Worm (Caenorhabditis elegans): Measurements from ENCODE around the gene trcs-2.

trcs-2 gene

DNA sequence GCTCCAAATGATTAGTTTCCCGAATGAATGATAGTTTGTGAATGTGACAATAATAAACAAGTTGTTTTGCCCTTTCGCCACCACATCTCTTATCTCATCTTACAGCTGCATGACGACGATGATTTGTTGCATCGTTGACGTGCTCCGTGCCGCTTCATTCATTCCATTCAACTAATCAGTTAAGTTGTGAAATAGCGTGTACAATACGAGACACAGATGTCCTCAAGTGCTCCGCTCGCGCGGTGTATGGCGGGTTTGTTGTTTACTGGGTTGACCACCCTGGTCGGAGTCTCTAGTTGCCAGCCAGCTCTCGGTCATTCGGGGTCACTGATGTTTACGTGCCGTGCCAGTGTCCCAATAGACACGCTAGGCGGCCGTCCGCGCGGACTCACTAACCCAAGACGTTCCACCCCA lies 25.7 kb downstream of the trcs-2 start:
- TF ChIP-seq klf-2 (GFP tag; conservative IDR thresholded peaks at IDR 0.05) = no peak
- TF ChIP-seq cog-1 (tag; optimal IDR thresholded peaks at IDR 0.05) = peak; percentile 79
- no peak for TF ChIP-seq T22C8.4 (GFP tag; IDR thresholded peaks at IDR 0.05)
- TF ChIP-seq med-1 (GFP tag; optimal IDR thresholded peaks at IDR 0.05; ENCODE audit: insufficient read depth) = no peak
- TF ChIP-seq ztf-23 (GFP tag; IDR thresholded peaks at IDR 0.05) = no peak
- TF ChIP-seq flt-1 (GFP tag; IDR thresholded peaks at IDR 0.05) = 0 out of 2 replicates have a peak, but pooled peaks have one; percentile 46
- TF ChIP-seq ztf-29 (GFP tag; IDR thresholded peaks at IDR 0.05) = no peak
- TF ChIP-seq ref-1 (GFP tag; conservative IDR thresholded peaks at IDR 0.05) = peak; percentile 55; the same call in 1 of the 2 replicates
- TF ChIP-seq tab-1 (GFP tag; IDR thresholded peaks at IDR 0.05) = no peak

DNA sequence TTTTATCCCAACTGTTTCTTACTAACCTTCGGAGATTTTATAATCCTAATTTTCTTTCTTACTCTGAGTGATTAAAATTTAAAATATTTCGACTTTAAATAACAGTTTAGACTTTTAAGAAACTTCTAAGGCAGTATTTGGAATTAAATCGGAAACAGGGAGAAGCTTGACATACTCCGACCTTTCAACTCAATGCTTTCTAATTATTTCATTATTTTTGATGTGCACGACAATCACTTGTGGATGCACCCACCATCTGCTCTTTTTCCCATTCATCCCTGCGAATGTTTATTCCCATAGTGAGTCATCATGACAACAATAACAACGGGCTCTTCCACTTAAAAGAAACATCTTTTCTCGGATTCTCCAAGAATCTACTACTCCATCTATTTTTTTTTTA lies 26.4 kb downstream of the trcs-2 start:
- TF ChIP-seq cog-1 (tag; optimal IDR thresholded peaks at IDR 0.05) (no peak), flt-1 (GFP tag; IDR thresholded peaks at IDR 0.05) (no peak), med-1 (GFP tag; optimal IDR thresholded peaks at IDR 0.05; ENCODE audit: insufficient read depth) (no peak), ref-1 (GFP tag; conservative IDR thresholded peaks at IDR 0.05) (no peak)

DNA sequence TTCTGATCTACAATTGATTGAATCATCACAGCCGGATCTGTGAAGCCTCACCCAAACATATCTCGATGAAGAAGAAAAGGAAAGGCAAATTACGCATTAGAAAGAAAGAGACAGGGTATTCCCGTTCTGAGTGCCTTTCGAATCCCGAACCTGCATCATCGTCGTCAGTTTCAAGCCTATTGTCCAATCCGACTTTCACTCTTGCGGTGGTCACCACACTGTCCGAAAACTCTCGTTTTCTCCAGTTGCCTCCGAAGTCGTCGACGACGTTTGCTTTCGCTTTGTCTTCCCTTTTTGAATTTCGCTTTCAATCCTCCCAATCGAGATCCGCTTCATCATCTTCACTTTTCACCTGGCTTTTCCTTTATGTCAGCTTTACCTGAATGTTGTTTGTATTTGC lies 26.8 kb downstream of the trcs-2 start:
- TF ChIP-seq ztf-23 (GFP tag; IDR thresholded peaks at IDR 0.05) = no peak
- TF ChIP-seq tab-1 (GFP tag; IDR thresholded peaks at IDR 0.05) = no peak
- TF ChIP-seq med-1 (GFP tag; optimal IDR thresholded peaks at IDR 0.05; ENCODE audit: insufficient read depth) = no peak
- no peak for TF ChIP-seq flt-1 (GFP tag; IDR thresholded peaks at IDR 0.05)
- TF ChIP-seq ztf-29 (GFP tag; IDR thresholded peaks at IDR 0.05) = no peak
- no peak for TF ChIP-seq T22C8.4 (GFP tag; IDR thresholded peaks at IDR 0.05)
- TF ChIP-seq cog-1 (tag; optimal IDR thresholded peaks at IDR 0.05) = no peak
- TF ChIP-seq klf-2 (GFP tag; conservative IDR thresholded peaks at IDR 0.05) = no peak

DNA sequence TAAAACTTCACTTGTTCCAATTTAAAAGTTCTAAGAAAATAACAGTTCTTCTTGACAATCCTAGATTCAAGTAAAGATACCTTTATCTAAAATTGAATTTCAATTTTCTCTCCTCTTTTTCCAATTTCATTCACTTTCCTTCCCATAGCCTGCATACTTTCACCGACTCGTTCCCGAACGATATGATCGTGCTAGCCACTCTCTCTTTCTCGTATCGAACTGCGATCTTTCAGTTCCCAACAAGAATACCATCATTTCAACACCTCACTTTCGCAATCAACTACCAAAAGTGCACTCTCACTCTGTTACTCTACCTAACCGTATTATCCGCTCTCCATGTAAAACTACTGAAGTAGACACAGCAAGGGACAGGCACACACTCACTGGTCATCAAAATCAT lies 27.8 kb downstream of the trcs-2 start:
- TF ChIP-seq cog-1 (tag; optimal IDR thresholded peaks at IDR 0.05) (no peak), ztf-29 (GFP tag; IDR thresholded peaks at IDR 0.05) (no peak), flt-1 (GFP tag; IDR thresholded peaks at IDR 0.05) (no peak), ztf-23 (GFP tag; IDR thresholded peaks at IDR 0.05) (no peak), ref-1 (GFP tag; conservative IDR thresholded peaks at IDR 0.05) (no peak), tab-1 (GFP tag; IDR thresholded peaks at IDR 0.05) (no peak), T22C8.4 (GFP tag; IDR thresholded peaks at IDR 0.05) (no peak), klf-2 (GFP tag; conservative IDR thresholded peaks at IDR 0.05) (no peak), med-1 (GFP tag; optimal IDR thresholded peaks at IDR 0.05; ENCODE audit: insufficient read depth) (no peak)

DNA sequence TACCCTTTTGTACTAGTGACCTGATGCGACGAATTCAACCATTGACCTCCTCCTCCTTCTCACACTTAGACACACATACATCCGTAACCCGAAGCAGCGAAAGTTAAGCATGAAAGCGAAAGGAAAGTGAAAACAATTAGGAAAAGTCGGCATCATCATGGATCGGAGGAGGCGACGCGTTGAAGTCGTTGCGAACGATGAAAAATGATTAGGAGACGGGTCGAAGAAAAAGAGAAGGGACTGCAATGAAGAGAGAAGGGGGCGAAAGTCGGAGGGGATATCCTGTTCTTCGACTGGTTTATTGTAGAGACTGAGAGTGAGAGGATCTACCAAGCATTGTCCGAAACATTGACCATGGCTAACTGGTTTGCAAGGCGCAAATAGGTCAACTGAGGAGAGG lies 28.8 kb downstream of the trcs-2 start:
- TF ChIP-seq ztf-23 (GFP tag; IDR thresholded peaks at IDR 0.05) (0 out of 2 replicates have a peak, but pooled peaks have one; percentile 18), med-1 (GFP tag; optimal IDR thresholded peaks at IDR 0.05; ENCODE audit: insufficient read depth) (no peak)

DNA sequence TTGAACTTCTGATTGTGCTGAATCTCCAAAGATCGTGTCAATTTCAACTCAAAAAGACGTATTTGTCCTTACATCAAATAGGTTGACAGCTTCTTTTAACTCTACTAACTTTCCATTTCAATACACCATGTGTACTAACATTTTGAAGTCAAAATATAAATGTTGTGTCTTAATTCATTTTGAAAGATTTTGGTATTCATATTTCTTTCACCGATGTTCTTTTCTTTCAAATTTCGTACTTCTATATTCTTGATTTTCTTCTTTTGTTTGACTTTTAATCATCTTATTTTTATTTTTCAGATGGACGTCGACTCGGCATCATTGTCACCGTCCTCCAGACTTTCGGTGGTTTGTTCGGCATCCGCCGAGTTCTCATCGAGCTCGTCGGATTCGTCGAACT lies 29.4 kb downstream of the trcs-2 start, which contains the start of gene atf-2:
atf-2 (plus strand) TSS at position 301 of the 400 bp plus-strand sequence.
- TF ChIP-seq ztf-29 (GFP tag; IDR thresholded peaks at IDR 0.05) (no peak), T22C8.4 (GFP tag; IDR thresholded peaks at IDR 0.05) (no peak), med-1 (GFP tag; optimal IDR thresholded peaks at IDR 0.05; ENCODE audit: insufficient read depth) (no peak), cog-1 (tag; optimal IDR thresholded peaks at IDR 0.05) (no peak), flt-1 (GFP tag; IDR thresholded peaks at IDR 0.05) (no peak), klf-2 (GFP tag; conservative IDR thresholded peaks at IDR 0.05) (no peak), ref-1 (GFP tag; conservative IDR thresholded peaks at IDR 0.05) (no peak), ztf-23 (GFP tag; IDR thresholded peaks at IDR 0.05) (no peak), tab-1 (GFP tag; IDR thresholded peaks at IDR 0.05) (no peak)

DNA sequence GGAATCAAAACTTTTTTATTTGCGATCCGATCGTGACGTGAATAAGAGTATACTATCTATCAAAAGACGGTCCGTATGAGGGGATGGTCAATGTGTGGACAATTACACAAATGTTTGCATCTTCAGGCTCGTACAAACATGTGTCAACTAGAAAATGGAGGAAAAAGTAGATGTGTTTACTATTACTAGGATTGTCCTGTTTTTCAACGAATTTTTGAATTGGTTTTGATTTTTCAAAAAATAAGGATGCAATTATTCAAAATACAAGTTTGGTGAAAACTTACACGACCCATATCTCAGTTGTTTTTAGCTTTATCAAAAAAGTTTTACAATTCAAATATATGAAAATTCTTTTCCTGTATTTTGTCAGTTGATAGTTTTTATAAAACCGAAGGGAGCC lies 33.0 kb downstream of the trcs-2 start, which contains the start of gene K08F8.7:
K08F8.7 (minus strand) TSS at position 101 of the 400 bp plus-strand sequence.
- TF ChIP-seq ztf-23 (GFP tag; IDR thresholded peaks at IDR 0.05) (no peak), klf-2 (GFP tag; conservative IDR thresholded peaks at IDR 0.05) (no peak), tab-1 (GFP tag; IDR thresholded peaks at IDR 0.05) (no peak), flt-1 (GFP tag; IDR thresholded peaks at IDR 0.05) (no peak), T22C8.4 (GFP tag; IDR thresholded peaks at IDR 0.05) (no peak), ztf-29 (GFP tag; IDR thresholded peaks at IDR 0.05) (no peak), med-1 (GFP tag; optimal IDR thresholded peaks at IDR 0.05; ENCODE audit: insufficient read depth) (no peak), cog-1 (tag; optimal IDR thresholded peaks at IDR 0.05) (no peak)

DNA sequence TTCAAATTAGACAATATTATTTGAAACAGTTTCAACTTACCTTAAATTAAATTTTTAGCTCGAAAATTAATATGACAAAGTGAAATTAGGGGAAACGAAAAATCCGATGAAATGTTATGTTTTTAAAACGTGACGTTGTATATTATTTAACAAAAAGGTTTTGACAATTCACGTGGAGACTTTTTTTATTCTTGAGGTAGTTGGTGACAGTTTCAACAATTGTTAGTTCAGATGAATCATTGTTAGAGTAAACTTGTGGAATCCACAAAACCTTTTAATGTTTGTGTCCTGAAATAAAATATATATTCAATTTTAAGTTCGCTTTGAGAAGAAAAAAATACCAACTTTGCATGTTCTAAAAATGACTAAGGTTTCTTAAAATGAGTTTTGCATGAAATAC lies 37.2 kb downstream of the trcs-2 start, which contains the start of gene fut-1:
fut-1 (minus strand) TSS at position 101 of the 400 bp plus-strand sequence.
- TF ChIP-seq tab-1 (GFP tag; IDR thresholded peaks at IDR 0.05) = no peak
- TF ChIP-seq flt-1 (GFP tag; IDR thresholded peaks at IDR 0.05) = no peak
- TF ChIP-seq klf-2 (GFP tag; conservative IDR thresholded peaks at IDR 0.05) = no peak
- TF ChIP-seq ztf-23 (GFP tag; IDR thresholded peaks at IDR 0.05) = no peak
- TF ChIP-seq med-1 (GFP tag; optimal IDR thresholded peaks at IDR 0.05; ENCODE audit: insufficient read depth) = no peak

DNA sequence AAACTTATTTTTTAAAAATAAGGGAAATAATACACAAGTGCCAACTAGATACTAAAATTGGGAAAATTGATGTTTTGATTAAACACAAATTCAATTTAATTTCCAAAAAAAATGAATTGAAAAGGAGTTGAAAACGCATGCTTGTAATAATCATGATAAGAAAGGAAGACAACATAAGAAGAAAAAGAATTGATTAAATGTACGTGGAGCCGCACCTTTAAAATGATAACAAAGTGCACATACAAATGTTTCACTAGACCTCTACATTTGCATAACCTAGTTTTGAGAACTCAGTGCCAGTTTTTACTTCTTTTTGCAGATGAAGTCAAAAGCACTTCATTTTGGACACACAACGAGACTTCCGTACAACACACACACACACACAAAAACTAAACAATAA lies 39.5 kb downstream of the trcs-2 start:
- TF ChIP-seq ref-1 (GFP tag; conservative IDR thresholded peaks at IDR 0.05) (no peak), ztf-29 (GFP tag; IDR thresholded peaks at IDR 0.05) (no peak), tab-1 (GFP tag; IDR thresholded peaks at IDR 0.05) (no peak), klf-2 (GFP tag; conservative IDR thresholded peaks at IDR 0.05) (no peak), ztf-23 (GFP tag; IDR thresholded peaks at IDR 0.05) (no peak), flt-1 (GFP tag; IDR thresholded peaks at IDR 0.05) (no peak), med-1 (GFP tag; optimal IDR thresholded peaks at IDR 0.05; ENCODE audit: insufficient read depth) (no peak), T22C8.4 (GFP tag; IDR thresholded peaks at IDR 0.05) (no peak), cog-1 (tag; optimal IDR thresholded peaks at IDR 0.05) (no peak)

DNA sequence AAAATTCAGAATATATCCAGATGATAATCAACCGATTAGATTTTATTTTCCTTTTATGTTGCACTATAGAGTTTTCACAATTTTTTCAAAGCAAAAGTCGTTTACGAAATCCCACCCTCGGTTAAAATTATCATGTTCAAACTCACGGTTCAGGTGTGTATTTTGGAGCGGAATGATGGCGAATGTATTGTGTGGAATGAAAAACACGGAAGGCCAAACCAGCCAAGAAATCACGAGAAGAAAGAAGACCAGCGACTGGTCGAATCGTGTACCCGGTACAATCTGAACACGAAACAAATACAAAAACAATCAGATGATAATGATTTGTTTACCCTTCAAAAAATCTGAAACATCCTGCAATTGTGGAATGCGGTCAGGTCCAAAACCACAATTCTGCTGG lies 41.1 kb downstream of the trcs-2 start:
- no peak for TF ChIP-seq cog-1 (tag; optimal IDR thresholded peaks at IDR 0.05)
- TF ChIP-seq tab-1 (GFP tag; IDR thresholded peaks at IDR 0.05) = no peak
- TF ChIP-seq ztf-29 (GFP tag; IDR thresholded peaks at IDR 0.05) = no peak
- no peak for TF ChIP-seq med-1 (GFP tag; optimal IDR thresholded peaks at IDR 0.05; ENCODE audit: insufficient read depth)
- TF ChIP-seq klf-2 (GFP tag; conservative IDR thresholded peaks at IDR 0.05) = no peak
- no peak for TF ChIP-seq flt-1 (GFP tag; IDR thresholded peaks at IDR 0.05)
- no peak for TF ChIP-seq ref-1 (GFP tag; conservative IDR thresholded peaks at IDR 0.05)
- no peak for TF ChIP-seq ztf-23 (GFP tag; IDR thresholded peaks at IDR 0.05)
- TF ChIP-seq T22C8.4 (GFP tag; IDR thresholded peaks at IDR 0.05) = no peak

All from whole organism, midembryonic.